Worm (Caenorhabditis elegans) whole organism, early embryonic: ENCODE data around the gene H14N18.2.
"Not testable (repeated sequence)": the region's sequence is repeated elsewhere in the genome, so short reads cannot be mapped to it uniquely, and the experiment has no call there.

Experiments
- B0310.2 ChIP-seq: sonication (generic microtip); optimal IDR thresholded peaks from 2 replicates; lab custom pipeline; 2016; ENCODE audit warnings: mild to moderate bottlenecking, missing genetic modification characterization, missing compliant biosample characterization
- F13C5.2 ChIP-seq: sonication (generic microtip); optimal IDR thresholded peaks from 2 replicates; lab custom pipeline; 2017; ENCODE audit warnings: mild to moderate bottlenecking, missing genetic modification characterization, inconsistent platforms, missing compliant biosample characterization
- aly-1 ChIP-seq: sonication (generic microtip); optimal IDR thresholded peaks from 2 replicates; lab custom pipeline; 2016; ENCODE audit warnings: missing genetic modification characterization, missing compliant biosample characterization
- ama-1 ChIP-seq: fragments of 150-350 bp; optimal IDR thresholded peaks from 2 replicates; lab custom pipeline; 2014
- ceh-13 ChIP-seq: fragments of 200-800 bp; sonication (Bioruptor generic); optimal IDR thresholded peaks from 2 replicates; lab custom pipeline; 2018; ENCODE audit warnings: mild to moderate bottlenecking, missing genetic modification characterization, missing compliant biosample characterization
- flt-1 ChIP-seq: fragments of 200-800 bp; sonication (Bioruptor generic); IDR thresholded peaks from 2 replicates; pipeline ENCODE4 v1.3.6; 2022; ENCODE audit warnings: missing genetic modification characterization, missing compliant biosample characterization
- hmg-4 ChIP-seq: fragments of 200-800 bp; sonication (Bioruptor generic); optimal IDR thresholded peaks from 2 replicates; lab custom pipeline; 2018; ENCODE audit warnings: mild to moderate bottlenecking, missing genetic modification characterization, missing compliant biosample characterization
- tbx-11 ChIP-seq: fragments of 200-800 bp; sonication (Bioruptor generic); IDR thresholded peaks from 2 replicates; pipeline ENCODE4 v1.3.6; 2022; ENCODE audit warnings: missing genetic modification characterization, missing compliant biosample characterization
- tra-4 ChIP-seq: sonication (generic microtip); optimal IDR thresholded peaks from 2 replicates; lab custom pipeline; 2017; ENCODE audit warnings: missing genetic modification characterization, missing compliant biosample characterization

ce11 chrV:8897942-8898419, 34.4 kb upstream of the H14N18.2 start, which contains the start of the genes his-17 and his-18:
- not testable (repeated sequence) for TF ChIP-seq tra-4 (tag; lab: Kevin White, UChicago); hmg-4; ceh-13 (GFP tag; lab: Kevin White, UChicago); ama-1 (lab: Kevin White, UChicago); B0310.2; aly-1; F13C5.2 (tag; lab: Kevin White, UChicago)
- TF ChIP-seq tbx-11 (GFP tag; lab: Robert Waterston, UW): peak; percentile 61; the same call in 1 of the 2 replicates
- TF ChIP-seq flt-1 (GFP tag; lab: Robert Waterston, UW): peak; percentile 45; the same call in 1 of the 2 replicates
